Fruit fly (Drosophila melanogaster): ENCODE results near the gene RNaseX25.

RNaseX25 gene

dm6 chr3L:8018665-8019070, 48.3 kb downstream of the RNaseX25 start:
- TF ChIP-seq tj (GFP tag; optimal IDR thresholded peaks at IDR 0.05) (peak; percentile 7), bab1 (GFP tag; optimal IDR thresholded peaks at IDR 0.05) (no peak), Mnt (GFP tag; optimal IDR thresholded peaks at IDR 0.05) (no peak), cic (GFP tag; optimal IDR thresholded peaks at IDR 0.05) (peak; percentile 23), kay (GFP tag; ENCODE audit: borderline replicate concordance) (peak; percentile 82), CG14711 (tag; optimal IDR thresholded peaks at IDR 0.05) (peak; percentile 12), toe (GFP tag; optimal IDR thresholded peaks at IDR 0.05) (no peak), CG7045 (GFP tag; optimal IDR thresholded peaks at IDR 0.05) (peak; percentile 50), CG11617 (GFP tag; optimal IDR thresholded peaks at IDR 0.05) (peak; percentile 15), ovo (GFP tag; optimal IDR thresholded peaks at IDR 0.05) (peak; percentile 24), cnc (optimal IDR thresholded peaks at IDR 0.05) (no peak), Crg-1 (GFP tag; optimal IDR thresholded peaks at IDR 0.05) (no peak), Clk (GFP tag; optimal IDR thresholded peaks at IDR 0.05) (no peak), CG1620 (GFP tag; optimal IDR thresholded peaks at IDR 0.05) (no peak), CG33017 (tag; optimal IDR thresholded peaks at IDR 0.05) (peak; percentile 60), CG12768 (GFP tag; optimal IDR thresholded peaks at IDR 0.05) (peak; percentile 28), pad (GFP tag; optimal IDR thresholded peaks at IDR 0.05) (no peak), CG7101 (tag; optimal IDR thresholded peaks at IDR 0.05) (peak; percentile 32)
